Fruit fly (Drosophila melanogaster) whole organism, prepupa: ENCODE measurements around the gene Tcs6.
A peak's percentile ranks its signal among the peaks of the same experiment; 100 is the strongest.

Experiments
- Blimp-1 ChIP-seq: fragments of 200-800 bp; sonication (Bioruptor generic); optimal IDR thresholded peaks from 3 replicates; lab custom pipeline; 2017; ENCODE audit warnings: missing biosample characterization, missing genetic modification characterization, mild to moderate bottlenecking, moderate library complexity, missing genetic modification reagents
- CG10631 ChIP-seq: fragments of 200-800 bp; sonication (Bioruptor generic); optimal IDR thresholded peaks from 2 replicates; lab custom pipeline; 2016; ENCODE audit warnings: missing biosample characterization, missing genetic modification characterization
- CG11294 ChIP-seq: fragments of 200-800 bp; sonication (Bioruptor generic); IDR thresholded peaks from 2 replicates; pipeline ENCODE4 v1.3.6; 2022; ENCODE audit warnings: missing biosample characterization, missing genetic modification characterization
- CG11762 ChIP-seq: fragments of 200-800 bp; sonication (Bioruptor generic); optimal IDR thresholded peaks from 3 replicates; lab custom pipeline; 2016; ENCODE audit warnings: missing biosample characterization, missing genetic modification characterization; ENCODE audit not compliant: insufficient read depth
- CG11902 ChIP-seq: fragments of 200-800 bp; sonication (Bioruptor generic); optimal IDR thresholded peaks from 3 replicates; lab custom pipeline; 2016; ENCODE audit warnings: missing biosample characterization, missing genetic modification characterization
- CG15336 ChIP-seq: fragments of 200-800 bp; sonication (Bioruptor generic); IDR thresholded peaks from 2 replicates; pipeline ENCODE4 v1.3.6; 2022; ENCODE audit warnings: missing biosample characterization, missing genetic modification characterization
- CG16779 ChIP-seq: fragments of 200-800 bp; sonication (Bioruptor generic); optimal IDR thresholded peaks from 3 replicates; lab custom pipeline; 2017; ENCODE audit warnings: missing biosample characterization, mild to moderate bottlenecking, missing genetic modification characterization
- CG3032 ChIP-seq: fragments of 200-800 bp; optimal IDR thresholded peaks from 2 replicates; lab custom pipeline; 2019; ENCODE audit warnings: missing biosample characterization, mild to moderate bottlenecking, missing genetic modification characterization, moderate library complexity
- CG31627 ChIP-seq: fragments of 200-800 bp; sonication (Bioruptor generic); optimal IDR thresholded peaks from 3 replicates; lab custom pipeline; 2016; ENCODE audit warnings: missing biosample characterization, missing genetic modification characterization
- CG32006 ChIP-seq: fragments of 200-800 bp; sonication (Bioruptor generic); optimal IDR thresholded peaks from 3 replicates; lab custom pipeline; 2017; ENCODE audit warnings: missing biosample characterization, mild to moderate bottlenecking, missing genetic modification characterization
- CG34406 ChIP-seq: fragments of 200-800 bp; sonication (Bioruptor generic); optimal IDR thresholded peaks from 3 replicates; lab custom pipeline; 2016; ENCODE audit warnings: missing biosample characterization, missing genetic modification characterization
- CG3919 ChIP-seq: fragments of 200-800 bp; sonication (Bioruptor generic); optimal IDR thresholded peaks from 3 replicates; lab custom pipeline; 2016; ENCODE audit warnings: missing biosample characterization, missing genetic modification characterization
- CG4318 ChIP-seq: fragments of 200-800 bp; sonication (Bioruptor generic); optimal IDR thresholded peaks from 3 replicates; lab custom pipeline; 2017; ENCODE audit warnings: missing biosample characterization, mild to moderate bottlenecking, missing genetic modification characterization
- CG6163 ChIP-seq: fragments of 200-800 bp; sonication (Bioruptor generic); IDR thresholded peaks from 3 replicates; pipeline ENCODE4 v1.3.6; 2022; ENCODE audit warnings: missing biosample characterization, missing genetic modification characterization
- CG6276 ChIP-seq: fragments of 200-800 bp; sonication (Bioruptor generic); optimal IDR thresholded peaks from 2 replicates; lab custom pipeline; 2017; ENCODE audit warnings: missing biosample characterization, mild to moderate bottlenecking, missing genetic modification characterization
- CG6792 ChIP-seq: fragments of 200-800 bp; sonication (Bioruptor generic); optimal IDR thresholded peaks from 3 replicates; lab custom pipeline; 2016; ENCODE audit warnings: missing biosample characterization, missing genetic modification characterization
- CG6808 ChIP-seq: fragments of 200-800 bp; sonication (Bioruptor generic); optimal IDR thresholded peaks from 3 replicates; lab custom pipeline; 2017; ENCODE audit warnings: missing biosample characterization, missing genetic modification characterization, mild to moderate bottlenecking, moderate library complexity, missing genetic modification reagents
- CG7368 ChIP-seq: fragments of 200-800 bp; sonication (Bioruptor generic); optimal IDR thresholded peaks from 3 replicates; lab custom pipeline; 2016; ENCODE audit warnings: missing biosample characterization, missing genetic modification characterization
- CG8319 ChIP-seq: fragments of 200-800 bp; sonication (Bioruptor generic); optimal IDR thresholded peaks from 3 replicates; lab custom pipeline; 2016; ENCODE audit warnings: missing biosample characterization, missing genetic modification characterization
- CG8632 ChIP-seq: fragments of 200-800 bp; sonication (Bioruptor generic); optimal IDR thresholded peaks from 3 replicates; lab custom pipeline; 2016; ENCODE audit warnings: missing biosample characterization, missing genetic modification characterization
- CG9139 ChIP-seq: fragments of 200-800 bp; sonication (Bioruptor generic); optimal IDR thresholded peaks from 3 replicates; lab custom pipeline; 2017; ENCODE audit warnings: missing biosample characterization, mild to moderate bottlenecking, missing genetic modification characterization
- Eip75B ChIP-seq: fragments of 200-800 bp; sonication (Bioruptor generic); optimal IDR thresholded peaks from 3 replicates; lab custom pipeline; 2016; ENCODE audit warnings: missing biosample characterization, missing genetic modification characterization
- Eip78C ChIP-seq: fragments of 200-800 bp; sonication (Bioruptor generic); peaks from one replicate; lab custom pipeline; 2016; ENCODE audit warnings: missing biosample characterization, missing genetic modification characterization
- Ets96B ChIP-seq: fragments of 200-800 bp; optimal IDR thresholded peaks from 2 replicates; lab custom pipeline; 2019; ENCODE audit warnings: missing biosample characterization, mild to moderate bottlenecking, missing genetic modification characterization, moderate library complexity
- Gug ChIP-seq: fragments of 200-800 bp; sonication (Bioruptor generic); IDR thresholded peaks from 2 replicates; pipeline ENCODE4 v1.3.6; 2022; ENCODE audit warnings: missing biosample characterization, missing genetic modification characterization
- Hr38 ChIP-seq: sonication (Bioruptor generic); optimal IDR thresholded peaks from 2 replicates; lab custom pipeline; 2016; ENCODE audit warnings: missing biosample characterization, missing genetic modification characterization
- Hr39 ChIP-seq: fragments of 200-800 bp; sonication (Bioruptor generic); optimal IDR thresholded peaks from 2 replicates; lab custom pipeline; 2016; ENCODE audit warnings: missing biosample characterization, missing genetic modification characterization
- Hr4 ChIP-seq: fragments of 200-800 bp; sonication (Bioruptor generic); optimal IDR thresholded peaks from 3 replicates; lab custom pipeline; 2016; ENCODE audit warnings: missing biosample characterization, missing genetic modification characterization
- Lpt ChIP-seq: fragments of 200-800 bp; sonication (Bioruptor generic); optimal IDR thresholded peaks from 3 replicates; lab custom pipeline; 2016; ENCODE audit warnings: missing biosample characterization, missing genetic modification characterization
- OdsH ChIP-seq: fragments of 200-800 bp; sonication (Bioruptor generic); optimal IDR thresholded peaks from 3 replicates; lab custom pipeline; 2016; ENCODE audit warnings: missing biosample characterization, missing genetic modification characterization
- Sox102F ChIP-seq: fragments of 200-800 bp; sonication (Bioruptor generic); optimal IDR thresholded peaks from 2 replicates; lab custom pipeline; 2016; ENCODE audit warnings: missing biosample characterization, mild to moderate bottlenecking, missing genetic modification characterization
- Sox14 ChIP-seq: fragments of 200-800 bp; sonication (Bioruptor generic); optimal IDR thresholded peaks from 3 replicates; lab custom pipeline; 2016; ENCODE audit warnings: missing biosample characterization, missing genetic modification characterization
- achi ChIP-seq: fragments of 200-800 bp; sonication (Bioruptor generic); optimal IDR thresholded peaks from 3 replicates; lab custom pipeline; 2016; ENCODE audit warnings: missing biosample characterization, missing genetic modification characterization
- acj6 ChIP-seq: fragments of 200-800 bp; sonication (Bioruptor generic); optimal IDR thresholded peaks from 3 replicates; lab custom pipeline; 2016; ENCODE audit warnings: missing biosample characterization, missing genetic modification characterization
- cyc ChIP-seq: fragments of 200-800 bp; sonication (Bioruptor generic); optimal IDR thresholded peaks from 3 replicates; lab custom pipeline; 2016; ENCODE audit warnings: missing biosample characterization, missing genetic modification characterization
- dsx ChIP-seq: fragments of 200-800 bp; optimal IDR thresholded peaks from 3 replicates; lab custom pipeline; 2019; ENCODE audit warnings: missing biosample characterization, mild to moderate bottlenecking, missing genetic modification characterization, moderate library complexity; ENCODE audit not compliant: poor library complexity, severe bottlenecking
- eg ChIP-seq: fragments of 200-800 bp; sonication (Bioruptor generic); IDR thresholded peaks from 3 replicates; pipeline ENCODE4 v1.3.6; 2022; ENCODE audit warnings: missing biosample characterization, missing genetic modification characterization
- esn ChIP-seq: fragments of 200-800 bp; sonication (Bioruptor generic); optimal IDR thresholded peaks from 2 replicates; lab custom pipeline; 2016; ENCODE audit warnings: missing biosample characterization, mild to moderate bottlenecking, missing genetic modification characterization, moderate library complexity
- fd59A ChIP-seq: fragments of 200-800 bp; sonication (Bioruptor generic); optimal IDR thresholded peaks from 2 replicates; lab custom pipeline; 2017; ENCODE audit warnings: missing biosample characterization, mild to moderate bottlenecking, missing genetic modification characterization, missing genetic modification reagents
- fkh ChIP-seq: fragments of 200-800 bp; sonication (Bioruptor generic); optimal IDR thresholded peaks from 3 replicates; lab custom pipeline; 2017; ENCODE audit warnings: missing biosample characterization, mild to moderate bottlenecking, missing genetic modification characterization, moderate library complexity
- lz ChIP-seq: fragments of 200-800 bp; sonication (Bioruptor generic); optimal IDR thresholded peaks from 3 replicates; lab custom pipeline; 2016; ENCODE audit warnings: missing biosample characterization, missing genetic modification characterization
- net ChIP-seq: fragments of 200-800 bp; sonication (Bioruptor generic); optimal IDR thresholded peaks from 3 replicates; lab custom pipeline; 2016; ENCODE audit warnings: missing biosample characterization, missing genetic modification characterization
- pdm3 ChIP-seq: fragments of 200-800 bp; sonication (Bioruptor generic); optimal IDR thresholded peaks from 3 replicates; lab custom pipeline; 2016; ENCODE audit warnings: missing biosample characterization, missing genetic modification characterization
- spab ChIP-seq: fragments of 200-800 bp; sonication (Bioruptor generic); optimal IDR thresholded peaks from 2 replicates; lab custom pipeline; 2017; ENCODE audit warnings: missing biosample characterization, mild to moderate bottlenecking, missing genetic modification characterization, missing genetic modification reagents
- ss ChIP-seq, 2 experiments: fragments of 200-800 bp; sonication (Bioruptor generic); optimal IDR thresholded peaks; 2 replicates in 1 of 2; 3 replicates in 1 of 2; lab custom pipeline; 2017 to 2018; ENCODE audit warnings: mild to moderate bottlenecking in 2 of 2, missing biosample characterization in 2 of 2, missing genetic modification characterization in 2 of 2, moderate library complexity in 1 of 2
- svp ChIP-seq: fragments of 200-800 bp; sonication (Bioruptor generic); peaks from one replicate; lab custom pipeline; 2016; ENCODE audit warnings: missing biosample characterization, missing genetic modification characterization
- topi ChIP-seq: fragments of 200-800 bp; sonication (Bioruptor generic); optimal IDR thresholded peaks from 3 replicates; lab custom pipeline; 2016; ENCODE audit warnings: missing biosample characterization, missing genetic modification characterization
- vri ChIP-seq: fragments of 200-800 bp; sonication (Bioruptor generic); optimal IDR thresholded peaks from 3 replicates; lab custom pipeline; 2016; ENCODE audit warnings: missing biosample characterization, mild to moderate bottlenecking, missing genetic modification characterization

Gene Tcs6

DNA sequence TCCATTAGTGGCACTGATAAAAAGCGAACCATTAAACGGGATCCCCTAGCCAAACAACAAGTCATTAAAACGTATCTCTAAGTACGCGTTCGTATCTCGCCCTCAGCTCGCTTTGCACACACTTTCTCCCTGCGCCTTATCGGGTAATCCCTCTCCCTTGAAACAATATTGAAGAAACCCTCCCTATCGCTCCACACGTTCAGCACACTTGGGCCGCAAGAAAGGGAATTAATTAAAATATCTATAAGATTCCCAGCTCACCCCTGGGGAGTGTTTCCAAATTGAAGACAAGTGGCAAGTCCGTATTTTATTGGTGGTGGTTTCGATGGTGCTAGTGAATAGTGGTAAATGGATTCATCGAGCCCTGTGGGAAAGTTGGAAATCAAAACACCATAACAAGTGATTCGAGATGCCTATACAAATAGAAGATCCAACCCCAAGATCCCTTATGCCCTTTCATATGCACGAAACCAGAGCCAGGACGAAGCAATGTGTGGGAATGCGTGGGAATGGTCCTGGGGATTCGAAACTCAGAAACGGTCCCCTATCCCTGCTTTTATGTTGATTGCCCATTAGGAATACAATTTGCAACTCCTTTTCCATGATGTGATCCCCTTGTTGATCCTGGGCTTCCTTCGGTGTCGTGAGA, 48.1 kb downstream of the Tcs6 start:
- TF ChIP-seq CG9139 = no peak
- no peak for TF ChIP-seq Hr39 (GFP tag; lab: Kevin White, UChicago)
- peak; percentile 36 for TF ChIP-seq Eip78C
- no peak for TF ChIP-seq Hr4 (GFP tag; lab: Kevin White, UChicago)
- TF ChIP-seq svp = no peak
- no peak for TF ChIP-seq CG3032

DNA sequence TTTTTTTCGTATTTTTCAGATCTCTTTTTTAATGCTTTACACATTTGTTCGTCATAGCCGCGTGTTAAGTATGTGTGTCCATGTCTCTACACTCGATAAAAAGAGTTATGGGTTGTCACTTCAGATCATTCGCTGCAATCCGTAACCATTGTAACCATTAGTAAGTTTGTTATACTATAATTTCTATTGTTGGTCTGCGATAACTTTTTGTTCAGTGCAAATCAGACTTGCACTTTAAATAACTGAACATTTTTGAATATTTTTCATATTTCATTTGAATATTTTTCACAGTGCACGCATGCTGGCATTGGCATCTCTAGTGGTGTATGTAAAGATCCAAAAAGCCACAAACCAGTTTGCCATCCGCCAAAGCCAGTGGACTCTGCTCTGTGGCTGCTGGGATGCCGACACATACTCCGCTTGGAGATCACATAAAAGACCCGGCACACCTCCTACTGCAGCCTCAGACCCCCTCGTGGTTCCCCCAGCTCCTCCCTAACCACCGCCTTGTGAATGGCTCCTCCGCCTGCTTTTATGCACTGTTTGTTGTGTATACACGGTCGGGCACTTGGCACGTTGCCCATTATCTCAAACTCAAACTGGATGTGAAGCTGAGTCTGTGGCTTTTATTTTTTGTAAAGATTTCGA, 49.0 kb downstream of the Tcs6 start:
- TF ChIP-seq CG8632 (peak; percentile 97), CG11902 (GFP tag; lab: Kevin White, UChicago) (peak; percentile 96), cyc (peak; percentile 97), dsx (peak; percentile 97), topi (GFP tag; lab: Kevin White, UChicago) (peak; percentile 98), Lpt (GFP tag; lab: Kevin White, UChicago) (peak; percentile 95), spab (peak; percentile 98), CG15336 (GFP tag; lab: Robert Waterston, UW) (peak; percentile 96), Ets96B (tag; lab: Kevin White, UChicago) (peak; percentile 99), esn (GFP tag; lab: Kevin White, UChicago) (peak; percentile 98), svp (peak; percentile 99), Blimp-1 (GFP tag; lab: Kevin White, UChicago) (peak; percentile 84), vri (peak; percentile 97), fkh (GFP tag; lab: Kevin White, UChicago) (no peak), Sox102F (GFP tag; lab: Kevin White, UChicago) (peak; percentile 98), CG31627 (GFP tag; lab: Kevin White, UChicago) (peak; percentile 98), Sox14 (peak; percentile 98), Eip78C (peak; percentile 100), fd59A (GFP tag; lab: Kevin White, UChicago) (peak; percentile 98), CG16779 (tag; lab: Kevin White, UChicago) (peak; percentile 93), CG11762 (GFP tag; lab: Kevin White, UChicago) (peak; percentile 96), OdsH (GFP tag; lab: Kevin White, UChicago) (peak; percentile 97), CG10631 (peak; percentile 97), Gug (peak; percentile 92), Eip75B (peak; percentile 98), CG6163 (GFP tag; lab: Robert Waterston, UW) (peak; percentile 95), CG11294 (GFP tag; lab: Robert Waterston, UW) (peak; percentile 81), CG7368 (GFP tag; lab: Kevin White, UChicago) (peak; percentile 95), lz (peak; percentile 97), acj6 (GFP tag; lab: Kevin White, UChicago) (peak; percentile 98), CG4318 (GFP tag; lab: Kevin White, UChicago) (peak; percentile 93), net (peak; percentile 96), CG6276 (GFP tag; lab: Kevin White, UChicago) (peak; percentile 93), achi (GFP tag; lab: Kevin White, UChicago) (peak; percentile 97), Hr38 (GFP tag; lab: Kevin White, UChicago) (no peak), CG6792 (GFP tag; lab: Kevin White, UChicago) (peak; percentile 97), pdm3 (GFP tag; lab: Kevin White, UChicago) (peak; percentile 98), CG6808 (GFP tag; lab: Kevin White, UChicago) (peak; percentile 97), CG34406 (GFP tag; lab: Kevin White, UChicago) (peak; percentile 97), eg (peak; percentile 91; the same call in 2 of the 3 replicates), ss (GFP tag; optimal IDR thresholded peaks at IDR 0.05; lab: Kevin White, UChicago) (peak; percentile 94 to 98), CG8319 (GFP tag; lab: Kevin White, UChicago) (peak; percentile 92), CG32006 (peak; percentile 97), CG3919 (GFP tag; lab: Kevin White, UChicago) (peak; percentile 99)
